Worm (Caenorhabditis elegans): Measurements from ENCODE around the gene arg-1.

DNA sequence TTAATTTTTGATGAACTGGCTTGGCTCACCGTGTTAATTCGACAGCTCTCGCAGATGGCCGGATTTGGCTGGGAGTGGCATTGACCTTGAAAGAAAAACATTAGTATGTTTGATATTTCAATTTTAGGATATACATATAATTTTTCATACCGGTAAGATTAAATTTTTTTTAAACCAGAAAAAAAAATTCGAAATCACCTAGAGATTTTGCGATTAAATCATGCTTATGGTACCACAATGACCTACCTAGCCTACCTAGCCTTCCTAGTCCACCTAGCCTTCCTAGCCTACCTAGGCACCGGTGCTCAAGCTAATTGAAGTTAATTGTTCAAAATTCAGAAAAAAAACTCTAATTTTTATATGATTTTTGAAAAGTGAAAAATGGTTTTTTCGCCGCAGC is 24.7 kb downstream of the arg-1 start, which contains the start of gene C14E2.3:
- TF ChIP-seq rnt-1 (tag; optimal IDR thresholded peaks at IDR 0.05), result no peak
- TF ChIP-seq ceh-9 (tag; optimal IDR thresholded peaks at IDR 0.05), result no peak
- TF ChIP-seq ama-1 (optimal IDR thresholded peaks at IDR 0.05), result no peak
- TF ChIP-seq ets-4 (tag; optimal IDR thresholded peaks at IDR 0.05), result no peak
- no peak for TF ChIP-seq unc-42 (tag; optimal IDR thresholded peaks at IDR 0.05)
- TF ChIP-seq pha-2 (tag; optimal IDR thresholded peaks at IDR 0.05), result no peak
- no peak for TF ChIP-seq ceh-18 (tag; optimal IDR thresholded peaks at IDR 0.05)
- TF ChIP-seq nhr-232 (tag; optimal IDR thresholded peaks at IDR 0.05), result no peak
- no peak for TF ChIP-seq gmeb-2 (tag; optimal IDR thresholded peaks at IDR 0.05)
- TF ChIP-seq K09A11.1 (tag; optimal IDR thresholded peaks at IDR 0.05; ENCODE audit: insufficient read depth), result no peak
- TF ChIP-seq pax-1 (tag; optimal IDR thresholded peaks at IDR 0.05), result no peak
- no peak for TF ChIP-seq pha-4 (tag; optimal IDR thresholded peaks at IDR 0.05)

All from whole organism, late embryonic.